Worm (Caenorhabditis elegans) whole organism, midembryonic: ENCODE data around the gene ZK1055.4.

Experiments
- cog-1 ChIP-seq: sonication (generic microtip); optimal IDR thresholded peaks from 2 replicates; lab custom pipeline; 2016; ENCODE audit warnings: missing genetic modification characterization, missing compliant biosample characterization
- flt-1 ChIP-seq: fragments of 200-800 bp; sonication (Bioruptor generic); IDR thresholded peaks from 2 replicates; pipeline ENCODE4 v1.3.6; 2022; ENCODE audit warnings: missing genetic modification characterization, missing compliant biosample characterization
- med-1 ChIP-seq: sonication (generic microtip); optimal IDR thresholded peaks from 2 replicates; lab custom pipeline; 2017; ENCODE audit warnings: missing genetic modification characterization, mild to moderate bottlenecking, missing compliant biosample characterization, antibody characterized with exemption, missing genetic modification reagents; ENCODE audit not compliant: insufficient read depth
- ztf-23 ChIP-seq: fragments of 200-800 bp; sonication (Bioruptor generic); IDR thresholded peaks from 2 replicates; pipeline ENCODE4 v1.3.6; 2022; ENCODE audit warnings: missing genetic modification reagents, missing genetic modification characterization, missing compliant biosample characterization
- ztf-29 ChIP-seq: fragments of 200-800 bp; sonication (Bioruptor generic); IDR thresholded peaks from 2 replicates; pipeline ENCODE4 v1.3.6; 2022; ENCODE audit warnings: missing genetic modification reagents, missing genetic modification characterization, missing compliant biosample characterization

- TF ChIP-seq flt-1 (GFP tag; lab: Robert Waterston, UW) = no peak
- no peak for TF ChIP-seq med-1 (GFP tag; lab: Kevin White, UChicago)
- TF ChIP-seq cog-1 (tag; lab: Kevin White, UChicago) = no peak
- no peak for TF ChIP-seq ztf-23 (GFP tag; lab: Robert Waterston, UW)
- TF ChIP-seq ztf-29 = no peak
Observed at ce11 chrV:6602556-6603062, 20.7 kb downstream of the ZK1055.4 start, which contains the start of gene ZK1055.6.
